Worm (Caenorhabditis elegans) whole organism, L4 larva: ENCODE results near the gene wip-1.

Experiments
- lin-15B ChIP-seq: fragments of 150-350 bp; sonication (generic microtip); optimal IDR thresholded peaks from 3 replicates; lab custom pipeline; 2014; ENCODE audit warnings: missing biosample characterization, missing genetic modification characterization
- mxl-3 ChIP-seq: fragments of 200-800 bp; sonication (Bioruptor generic); optimal IDR thresholded peaks from 2 replicates; lab custom pipeline; 2018; ENCODE audit warnings: mild to moderate bottlenecking, missing genetic modification characterization, missing compliant biosample characterization
- pha-4 ChIP-seq, 2 experiments: fragments of 150-350 bp in 1 of 2; fragments of 200-800 bp in 1 of 2; sonication (Bioruptor generic) in 1 of 2; IDR thresholded peaks in 1 of 2; optimal IDR thresholded peaks in 1 of 2; 2 replicates each; pipeline versions ENCODE4 v1.3.6 to Lab custom; 2014 to 2022; ENCODE audit warnings: missing genetic modification characterization in 2 of 2, missing genetic modification reagents in 2 of 2, missing biosample characterization in 1 of 2, missing compliant biosample characterization in 1 of 2
- tra-1 ChIP-seq: fragments of 200-800 bp; sonication (Bioruptor generic); IDR thresholded peaks from 2 replicates; pipeline ENCODE4 v1.3.6; 2022; ENCODE audit warnings: missing genetic modification reagents, missing genetic modification characterization, missing compliant biosample characterization
- unc-130 ChIP-seq: sonication (generic microtip); optimal IDR thresholded peaks from 2 replicates; lab custom pipeline; 2016; ENCODE audit warnings: missing genetic modification reagents, missing genetic modification characterization, missing compliant biosample characterization

DNA sequence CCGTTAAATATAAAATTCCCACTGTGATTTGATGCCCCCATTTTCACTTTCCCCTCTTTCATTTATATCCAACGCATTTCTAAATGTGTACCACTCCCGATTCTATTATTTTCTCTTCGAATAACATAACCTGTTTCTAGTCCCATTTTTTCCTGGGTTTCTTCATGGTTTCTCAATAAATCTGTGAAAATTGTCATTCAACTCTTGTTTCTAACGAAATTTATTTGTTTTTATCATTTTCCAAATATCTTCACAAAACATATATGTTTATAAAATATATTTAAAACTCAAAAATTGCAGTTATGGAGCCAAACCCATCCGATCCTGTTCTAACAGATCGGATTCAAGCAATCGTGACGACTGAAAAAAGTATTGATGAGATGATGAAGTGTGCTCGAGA is 2.5 kb downstream of the wip-1 start, which contains the start of gene mdt-11:
- TF ChIP-seq mxl-3 (GFP tag; lab: Kevin White, UChicago) (no peak), unc-130 (GFP tag; lab: Kevin White, UChicago) (no peak), tra-1 (GFP tag; lab: Robert Waterston, UW) (no peak), lin-15B (no peak), pha-4 (GFP tag; IDR thresholded peaks at IDR 0.05; lab: Robert Waterston, UW) (no peak), pha-4 (tag; optimal IDR thresholded peaks at IDR 0.05; lab: Kevin White, UChicago) (no peak)
